Worm (Caenorhabditis elegans) whole organism, young adult: ENCODE results near the gene F56H11.2.

Source experiments
- B0019.2 ChIP-seq: fragments of 200-800 bp; sonication (Bioruptor generic); conservative IDR thresholded peaks from 2 replicates; pipeline ENCODE4 v1.3.6; 2022; ENCODE audit warnings: missing genetic modification reagents, missing genetic modification characterization, missing compliant biosample characterization
- Y53G8AR.9 ChIP-seq: fragments of 200-800 bp; sonication (Bioruptor generic); conservative IDR thresholded peaks from 2 replicates; pipeline ENCODE4 v1.3.6; 2022; ENCODE audit warnings: missing genetic modification reagents, missing genetic modification characterization, missing compliant biosample characterization
- ZK185.1 ChIP-seq: sonication (generic microtip); optimal IDR thresholded peaks from 2 replicates; lab custom pipeline; 2016; ENCODE audit warnings: mild to moderate bottlenecking, missing genetic modification characterization, missing compliant biosample characterization; ENCODE audit not compliant: poor library complexity, severe bottlenecking
- aptf-3 ChIP-seq: fragments of 200-800 bp; sonication (Bioruptor generic); IDR thresholded peaks from 2 replicates; pipeline ENCODE4 v1.3.6; 2022; ENCODE audit warnings: missing genetic modification characterization, missing compliant biosample characterization
- bed-1 ChIP-seq: fragments of 200-800 bp; sonication (Bioruptor generic); IDR thresholded peaks from 2 replicates; pipeline ENCODE4 v1.3.6; 2022; ENCODE audit warnings: missing genetic modification reagents, missing genetic modification characterization, missing compliant biosample characterization
- cebp-1 ChIP-seq, 2 experiments: fragments of 200-800 bp in 1 of 2; sonication (Bioruptor generic) in 1 of 2; sonication (generic microtip) in 1 of 2; IDR thresholded peaks in 1 of 2; optimal IDR thresholded peaks in 1 of 2; 2 replicates each; pipeline versions ENCODE4 v1.3.6 to Lab custom; 2017 to 2022; ENCODE audit warnings: missing compliant biosample characterization in 2 of 2, missing genetic modification characterization in 2 of 2, mild to moderate bottlenecking in 1 of 2, missing genetic modification reagents in 1 of 2, moderate library complexity in 1 of 2
- nhr-120 ChIP-seq: fragments of 200-800 bp; sonication (Bioruptor generic); IDR thresholded peaks from 2 replicates; pipeline ENCODE4 v1.3.6; 2022; ENCODE audit warnings: missing genetic modification characterization, missing compliant biosample characterization
- snpc-1.1 ChIP-seq: sonication (generic microtip); optimal IDR thresholded peaks from 2 replicates; lab custom pipeline; 2017; ENCODE audit warnings: missing genetic modification characterization, mild to moderate bottlenecking, missing compliant biosample characterization, antibody characterized with exemption, moderate library complexity, missing genotype, missing genetic modification reagents; ENCODE audit not compliant: insufficient read depth
- snpc-4 ChIP-seq, 5 experiments: fragments of 150-350 bp in 1 of 5; sonication (generic microtip) in 4 of 5; optimal IDR thresholded peaks; 2 replicates each; lab custom pipeline; 2014 to 2018; ENCODE audit warnings: missing genetic modification characterization in 5 of 5, missing biosample characterization in 3 of 5, antibody characterized with exemption in 2 of 5, mild to moderate bottlenecking in 2 of 5, missing compliant biosample characterization in 2 of 5, missing genotype in 2 of 5, moderate library complexity in 2 of 5, missing genetic modification reagents in 1 of 5

DNA sequence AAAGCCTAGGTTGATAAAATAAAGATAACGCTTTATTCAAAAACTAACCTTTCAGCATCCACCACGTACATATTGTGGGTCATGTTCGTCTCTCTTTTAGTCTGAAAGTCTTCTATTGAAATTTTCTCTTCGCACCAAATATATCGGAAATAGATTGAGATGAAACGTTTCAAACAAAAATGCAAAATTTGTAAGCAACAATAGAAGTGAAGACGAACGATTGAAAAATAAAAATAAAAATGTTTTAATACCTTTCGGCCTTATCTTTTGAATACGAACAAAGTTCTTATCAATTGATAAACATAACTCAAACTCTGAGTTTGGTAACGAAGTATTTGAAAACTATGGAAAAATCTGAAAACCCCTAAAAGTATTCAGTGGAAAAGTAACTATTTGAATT lies at the start of gene F56H11.2:
- TF ChIP-seq ZK185.1: no peak
- TF ChIP-seq B0019.2 (GFP tag; lab: Robert Waterston, UW): no peak
- TF ChIP-seq snpc-1.1: no peak
- TF ChIP-seq snpc-4 (GFP tag; optimal IDR thresholded peaks at IDR 0.05; lab: Kevin White, UChicago): no peak
- TF ChIP-seq snpc-4 (tag; optimal IDR thresholded peaks at IDR 0.05; lab: Kevin White, UChicago): no peak
- no peak for TF ChIP-seq nhr-120 (GFP tag; lab: Robert Waterston, UW)
- TF ChIP-seq bed-1 (GFP tag; lab: Robert Waterston, UW): no peak
- TF ChIP-seq cebp-1 (GFP tag; IDR thresholded peaks at IDR 0.05; lab: Robert Waterston, UW): no peak
- TF ChIP-seq cebp-1 (tag; optimal IDR thresholded peaks at IDR 0.05; lab: Kevin White, UChicago): no peak
- TF ChIP-seq aptf-3 (GFP tag; lab: Robert Waterston, UW): no peak
- no peak for TF ChIP-seq Y53G8AR.9 (GFP tag; lab: Robert Waterston, UW)
